Fruit fly (Drosophila melanogaster): Measurements from ENCODE around the gene CG6689.

CG6689 gene

dm6 chr3R:11224478-11224877, 4.6 kb upstream of the CG6689 start:
- TF ChIP-seq CG7101 (tag; optimal IDR thresholded peaks at IDR 0.05) (no peak), pad (GFP tag; optimal IDR thresholded peaks at IDR 0.05) (no peak), CG14711 (tag; optimal IDR thresholded peaks at IDR 0.05) (no peak), bab1 (GFP tag; optimal IDR thresholded peaks at IDR 0.05) (no peak)

dm6 chr3R:11222587-11222986, 2.7 kb upstream of the CG6689 start:
- TF ChIP-seq CG7101 (tag; optimal IDR thresholded peaks at IDR 0.05) (no peak), Mnt (GFP tag; optimal IDR thresholded peaks at IDR 0.05) (peak; percentile 3)

- no peak for TF ChIP-seq CG5204 (GFP tag; optimal IDR thresholded peaks at IDR 0.05)
- TF ChIP-seq cic (GFP tag; optimal IDR thresholded peaks at IDR 0.05) = peak; percentile 75
- peak; percentile 97 for TF ChIP-seq Mnt (GFP tag; optimal IDR thresholded peaks at IDR 0.05)
- peak; percentile 81 for TF ChIP-seq Hr96 (GFP tag; optimal IDR thresholded peaks at IDR 0.05)
- TF ChIP-seq ovo (GFP tag; optimal IDR thresholded peaks at IDR 0.05) = peak; percentile 39
- TF ChIP-seq bab1 (GFP tag; optimal IDR thresholded peaks at IDR 0.05) = peak; percentile 87
- peak; percentile 69 for TF ChIP-seq CG7045 (GFP tag; optimal IDR thresholded peaks at IDR 0.05)
- peak; percentile 73 for TF ChIP-seq CG1620 (GFP tag; optimal IDR thresholded peaks at IDR 0.05)
- peak; percentile 54 for TF ChIP-seq Clk (GFP tag; optimal IDR thresholded peaks at IDR 0.05)
- peak; percentile 57 for TF ChIP-seq CG14711 (tag; optimal IDR thresholded peaks at IDR 0.05)
- peak in 1 of 2 experiments; percentile 46 for TF ChIP-seq cnc (optimal IDR thresholded peaks at IDR 0.05)
- TF ChIP-seq CG33017 (tag; optimal IDR thresholded peaks at IDR 0.05) = peak; percentile 90
- no peak for TF ChIP-seq kay (GFP tag; ENCODE audit: borderline replicate concordance)
- TF ChIP-seq pad (GFP tag; optimal IDR thresholded peaks at IDR 0.05) = peak; percentile 73
- TF ChIP-seq CG12768 (GFP tag; optimal IDR thresholded peaks at IDR 0.05) = peak; percentile 85
- TF ChIP-seq CG7101 (tag; optimal IDR thresholded peaks at IDR 0.05) = peak; percentile 91
- peak; percentile 78 for TF ChIP-seq Crg-1 (GFP tag; optimal IDR thresholded peaks at IDR 0.05)
- TF ChIP-seq tj (GFP tag; optimal IDR thresholded peaks at IDR 0.05) = peak; percentile 56
- peak; percentile 68 for TF ChIP-seq toe (GFP tag; optimal IDR thresholded peaks at IDR 0.05)
- TF ChIP-seq CG11617 (GFP tag; optimal IDR thresholded peaks at IDR 0.05) = peak; percentile 84
Measured at dm6 chr3R:11221437-11222230, 1.8 kb upstream of the CG6689 start, which contains the start of the genes CG6693 and RpL3. Gene CG6693 (minus strand): TSS chr3R:11221639. Gene RpL3 (plus strand): TSS chr3R:11221894.

dm6 chr3R:11216156-11216630, 3.7 kb downstream of the CG6689 start, which contains the start of the genes RpS25 and CG4820:
Gene RpS25 (minus strand): TSS chr3R:11216287.
Gene CG4820 (plus strand): TSS chr3R:11216535.
- TF ChIP-seq kay (GFP tag; ENCODE audit: borderline replicate concordance) (no peak), Clk (GFP tag; optimal IDR thresholded peaks at IDR 0.05) (peak; percentile 88), CG33017 (tag; optimal IDR thresholded peaks at IDR 0.05) (peak; percentile 88), Mnt (GFP tag; optimal IDR thresholded peaks at IDR 0.05) (peak; percentile 93), cnc (optimal IDR thresholded peaks at IDR 0.05) (no peak), CG11617 (GFP tag; optimal IDR thresholded peaks at IDR 0.05) (peak; percentile 96), tj (GFP tag; optimal IDR thresholded peaks at IDR 0.05) (peak; percentile 82), ovo (GFP tag; optimal IDR thresholded peaks at IDR 0.05) (peak; percentile 91), bab1 (GFP tag; optimal IDR thresholded peaks at IDR 0.05) (peak; percentile 97), Crg-1 (GFP tag; optimal IDR thresholded peaks at IDR 0.05) (peak; percentile 96), Hr96 (GFP tag; optimal IDR thresholded peaks at IDR 0.05) (peak; percentile 94), pad (GFP tag; optimal IDR thresholded peaks at IDR 0.05) (peak; percentile 83), CG7045 (GFP tag; optimal IDR thresholded peaks at IDR 0.05) (peak; percentile 90), cic (GFP tag; optimal IDR thresholded peaks at IDR 0.05) (peak; percentile 81), CG12768 (GFP tag; optimal IDR thresholded peaks at IDR 0.05) (peak; percentile 93), CG1620 (GFP tag; optimal IDR thresholded peaks at IDR 0.05) (peak; percentile 96), CG5204 (GFP tag; optimal IDR thresholded peaks at IDR 0.05) (no peak), CG14711 (tag; optimal IDR thresholded peaks at IDR 0.05) (peak; percentile 97), toe (GFP tag; optimal IDR thresholded peaks at IDR 0.05) (peak; percentile 87), CG7101 (tag; optimal IDR thresholded peaks at IDR 0.05) (peak; percentile 94)

dm6 chr3R:11214449-11214950, 5.4 kb downstream of the CG6689 start, which contains the start of gene ZnT86D:
Gene ZnT86D (minus strand): TSS chr3R:11214539.
- TF ChIP-seq CG14711 (tag; optimal IDR thresholded peaks at IDR 0.05) (peak; percentile 75), CG5204 (GFP tag; optimal IDR thresholded peaks at IDR 0.05) (peak; percentile 80), kay (GFP tag; ENCODE audit: borderline replicate concordance) (no peak), Crg-1 (GFP tag; optimal IDR thresholded peaks at IDR 0.05) (peak; percentile 34), CG12768 (GFP tag; optimal IDR thresholded peaks at IDR 0.05) (peak; percentile 78), Hr96 (GFP tag; optimal IDR thresholded peaks at IDR 0.05) (peak; percentile 74), CG11617 (GFP tag; optimal IDR thresholded peaks at IDR 0.05) (peak; percentile 82), cic (GFP tag; optimal IDR thresholded peaks at IDR 0.05) (peak; percentile 68), pad (GFP tag; optimal IDR thresholded peaks at IDR 0.05) (peak; percentile 70), tj (GFP tag; optimal IDR thresholded peaks at IDR 0.05) (peak; percentile 54), toe (GFP tag; optimal IDR thresholded peaks at IDR 0.05) (peak; percentile 70), cnc (optimal IDR thresholded peaks at IDR 0.05) (no peak), bab1 (GFP tag; optimal IDR thresholded peaks at IDR 0.05) (peak; percentile 75), Mnt (GFP tag; optimal IDR thresholded peaks at IDR 0.05) (peak; percentile 83), Clk (GFP tag; optimal IDR thresholded peaks at IDR 0.05) (peak; percentile 47), CG1620 (GFP tag; optimal IDR thresholded peaks at IDR 0.05) (peak; percentile 68), CG7101 (tag; optimal IDR thresholded peaks at IDR 0.05) (peak; percentile 86), CG7045 (GFP tag; optimal IDR thresholded peaks at IDR 0.05) (peak; percentile 72), CG33017 (tag; optimal IDR thresholded peaks at IDR 0.05) (peak; percentile 86), ovo (GFP tag; optimal IDR thresholded peaks at IDR 0.05) (peak; percentile 27)
